Fruit fly (Drosophila melanogaster): Measurements from ENCODE around the gene Ser12.
A peak's percentile ranks its signal among the peaks of the same experiment; 100 is the strongest.

Gene Ser12

dm6 chr2L:2236722-2237121 lies 14.4 kb downstream of the Ser12 start, which contains the start of gene Sec24CD:
Gene Sec24CD, minus strand, starts transcription at chr2L:2236844.
- TF ChIP-seq EcR (GFP tag; optimal IDR thresholded peaks at IDR 0.05), result peak; percentile 36
- TF ChIP-seq Ets98B (GFP tag; IDR thresholded peaks at IDR 0.05), result no peak; the same call in 1 of the 2 replicates

dm6 chr2L:2228179-2228849 lies 22.8 kb downstream of the Ser12 start:
- TF ChIP-seq fd96Ca (GFP tag; IDR thresholded peaks at IDR 0.05), result 0 out of 3 replicates have a peak, but pooled peaks have one; percentile 33
- no peak for TF ChIP-seq D1 (tag; optimal IDR thresholded peaks at IDR 0.05)
- TF ChIP-seq Ets98B (GFP tag; IDR thresholded peaks at IDR 0.05), result peak; percentile 42
- TF ChIP-seq CG32121 (GFP tag; IDR thresholded peaks at IDR 0.05), result no peak
- TF ChIP-seq CG8159 (tag; optimal IDR thresholded peaks at IDR 0.05), result no peak

- peak; percentile 85 for TF ChIP-seq Pif1A (GFP tag; optimal IDR thresholded peaks at IDR 0.05)
- peak; percentile 62 for TF ChIP-seq CG8159 (tag; optimal IDR thresholded peaks at IDR 0.05)
- TF ChIP-seq CG13204 (GFP tag; optimal IDR thresholded peaks at IDR 0.05), result no peak
- TF ChIP-seq Ets98B (GFP tag; IDR thresholded peaks at IDR 0.05), result peak; percentile 83
- TF ChIP-seq CG34367 (tag; optimal IDR thresholded peaks at IDR 0.05), result peak; percentile 60
- peak; percentile 54; the same call in 1 of the 2 replicates for TF ChIP-seq CG10348 (GFP tag; IDR thresholded peaks at IDR 0.05)
- peak; percentile 76 for TF ChIP-seq CG14655 (GFP tag; optimal IDR thresholded peaks at IDR 0.05)
- peak; percentile 87 for TF ChIP-seq CG4496 (GFP tag; IDR thresholded peaks at IDR 0.05)
- peak; percentile 82 for TF ChIP-seq CG32121 (GFP tag; IDR thresholded peaks at IDR 0.05)
- peak; percentile 86 for TF ChIP-seq fd96Ca (GFP tag; IDR thresholded peaks at IDR 0.05)
- no peak for TF ChIP-seq EcR (GFP tag; optimal IDR thresholded peaks at IDR 0.05)
- no peak for TF ChIP-seq gl (tag; optimal IDR thresholded peaks at IDR 0.05)
- peak; percentile 59 for TF ChIP-seq CG9948 (tag; optimal IDR thresholded peaks at IDR 0.05)
- peak; percentile 72 for TF ChIP-seq CG17806 (tag; optimal IDR thresholded peaks at IDR 0.05)
- TF ChIP-seq CG8301 (tag; optimal IDR thresholded peaks at IDR 0.05), result peak; percentile 69
- peak; percentile 84 for TF ChIP-seq CG12605 (GFP tag; IDR thresholded peaks at IDR 0.05)
- TF ChIP-seq Pif1B (GFP tag; optimal IDR thresholded peaks at IDR 0.05), result peak; percentile 76
- TF ChIP-seq D1 (tag; optimal IDR thresholded peaks at IDR 0.05), result no peak
- TF ChIP-seq rn (GFP tag; IDR thresholded peaks at IDR 0.05), result no peak
- TF ChIP-seq CG15710 (tag; optimal IDR thresholded peaks at IDR 0.05), result peak; percentile 68
- peak; percentile 74 for TF ChIP-seq Snoo (tag; optimal IDR thresholded peaks at IDR 0.05)
These were observed 23.8 kb downstream of the Ser12 start for dm6 chr2L:2227316-2227715.

- TF ChIP-seq CG8159 (tag; optimal IDR thresholded peaks at IDR 0.05), result peak; percentile 77
- peak; percentile 17 for TF ChIP-seq gl (tag; optimal IDR thresholded peaks at IDR 0.05)
- peak; percentile 84 for TF ChIP-seq CG15710 (tag; optimal IDR thresholded peaks at IDR 0.05)
- TF ChIP-seq CG8301 (tag; optimal IDR thresholded peaks at IDR 0.05), result peak; percentile 69
- peak; percentile 75 for TF ChIP-seq fd96Ca (GFP tag; IDR thresholded peaks at IDR 0.05)
- TF ChIP-seq CG17806 (tag; optimal IDR thresholded peaks at IDR 0.05), result peak; percentile 62
- TF ChIP-seq CG4496 (GFP tag; IDR thresholded peaks at IDR 0.05), result peak; percentile 85
- peak; percentile 68 for TF ChIP-seq Ets98B (GFP tag; IDR thresholded peaks at IDR 0.05)
- no peak for TF ChIP-seq CG13204 (GFP tag; optimal IDR thresholded peaks at IDR 0.05)
- peak; percentile 65 for TF ChIP-seq Pif1B (GFP tag; optimal IDR thresholded peaks at IDR 0.05)
- TF ChIP-seq CG9948 (tag; optimal IDR thresholded peaks at IDR 0.05), result peak; percentile 56
- no peak for TF ChIP-seq EcR (GFP tag; optimal IDR thresholded peaks at IDR 0.05)
- peak; percentile 76 for TF ChIP-seq CG14655 (GFP tag; optimal IDR thresholded peaks at IDR 0.05)
- peak; percentile 58; the same call in 1 of the 2 replicates for TF ChIP-seq rn (GFP tag; IDR thresholded peaks at IDR 0.05)
- TF ChIP-seq CG32121 (GFP tag; IDR thresholded peaks at IDR 0.05), result peak; percentile 85
- no peak for TF ChIP-seq CG10348 (GFP tag; IDR thresholded peaks at IDR 0.05)
- no peak for TF ChIP-seq CG12605 (GFP tag; IDR thresholded peaks at IDR 0.05)
- peak; percentile 72 for TF ChIP-seq CG34367 (tag; optimal IDR thresholded peaks at IDR 0.05)
- TF ChIP-seq Pif1A (GFP tag; optimal IDR thresholded peaks at IDR 0.05), result peak; percentile 77
- TF ChIP-seq Snoo (tag; optimal IDR thresholded peaks at IDR 0.05), result peak; percentile 76
- no peak for TF ChIP-seq D1 (tag; optimal IDR thresholded peaks at IDR 0.05)
These were observed 24.6 kb downstream of the Ser12 start, which contains the start of the genes CG15387 and sau for dm6 chr2L:2226259-2227121. Gene CG15387, minus strand, starts transcription at chr2L:2226294. Gene sau, plus strand, starts transcription at chr2L:2226342.

- peak; percentile 9 for TF ChIP-seq CG8301 (tag; optimal IDR thresholded peaks at IDR 0.05)
- TF ChIP-seq Pif1A (GFP tag; optimal IDR thresholded peaks at IDR 0.05), result peak; percentile 11
- TF ChIP-seq CG4496 (GFP tag; IDR thresholded peaks at IDR 0.05), result 0 out of 3 replicates have a peak, but pooled peaks have one; percentile 21
- no peak for TF ChIP-seq CG32121 (GFP tag; IDR thresholded peaks at IDR 0.05)
- TF ChIP-seq CG14655 (GFP tag; optimal IDR thresholded peaks at IDR 0.05), result peak; percentile 31
These were observed 28.7 kb downstream of the Ser12 start for dm6 chr2L:2222377-2222776.

dm6 chr2L:2221649-2222150 lies 29.4 kb downstream of the Ser12 start:
- TF ChIP-seq CG8301 (tag; optimal IDR thresholded peaks at IDR 0.05) (peak; percentile 99), CG32121 (GFP tag; IDR thresholded peaks at IDR 0.05) (peak; percentile 99), gl (tag; optimal IDR thresholded peaks at IDR 0.05) (peak; percentile 98), CG17806 (tag; optimal IDR thresholded peaks at IDR 0.05) (peak; percentile 98), CG13204 (GFP tag; optimal IDR thresholded peaks at IDR 0.05) (peak; percentile 96), CG9948 (tag; optimal IDR thresholded peaks at IDR 0.05) (peak; percentile 98), CG34367 (tag; optimal IDR thresholded peaks at IDR 0.05) (peak; percentile 99), fd96Ca (GFP tag; IDR thresholded peaks at IDR 0.05) (peak; percentile 99), D1 (tag; optimal IDR thresholded peaks at IDR 0.05) (no peak), CG14655 (GFP tag; optimal IDR thresholded peaks at IDR 0.05) (peak; percentile 99), EcR (GFP tag; optimal IDR thresholded peaks at IDR 0.05) (peak; percentile 80), Pif1B (GFP tag; optimal IDR thresholded peaks at IDR 0.05) (peak; percentile 99), CG12605 (GFP tag; IDR thresholded peaks at IDR 0.05) (peak; percentile 100), Pif1A (GFP tag; optimal IDR thresholded peaks at IDR 0.05) (peak; percentile 99), CG10348 (GFP tag; IDR thresholded peaks at IDR 0.05) (peak; percentile 98), CG8159 (tag; optimal IDR thresholded peaks at IDR 0.05) (peak; percentile 98), Snoo (tag; optimal IDR thresholded peaks at IDR 0.05) (peak; percentile 97), Ets98B (GFP tag; IDR thresholded peaks at IDR 0.05) (peak; percentile 99), CG15710 (tag; optimal IDR thresholded peaks at IDR 0.05) (peak; percentile 99), rn (GFP tag; IDR thresholded peaks at IDR 0.05) (peak; percentile 99), CG4496 (GFP tag; IDR thresholded peaks at IDR 0.05) (peak; percentile 100)

Measured in whole organism, pupa.